Fruit fly (Drosophila melanogaster) whole organism, pupa: ENCODE results near the gene HP1D3csd.
A peak's percentile ranks its signal among the peaks of the same experiment; 100 is the strongest.

Experiments used
- CG10348 ChIP-seq: fragments of 200-800 bp; sonication (Bioruptor generic); IDR thresholded peaks from 2 replicates; pipeline ENCODE4 v1.3.6; 2022; ENCODE audit warnings: missing biosample characterization, missing genetic modification characterization
- CG12605 ChIP-seq: fragments of 200-800 bp; sonication (Bioruptor generic); IDR thresholded peaks from 2 replicates; pipeline ENCODE4 v1.3.6; 2022; ENCODE audit warnings: missing biosample characterization, missing genetic modification characterization
- CG13204 ChIP-seq: fragments of 200-800 bp; sonication (Bioruptor generic); optimal IDR thresholded peaks from 2 replicates; lab custom pipeline; 2018; ENCODE audit warnings: missing biosample characterization, mild to moderate bottlenecking, missing genetic modification characterization, moderate library complexity
- CG14655 ChIP-seq: fragments of 200-800 bp; sonication (Bioruptor generic); optimal IDR thresholded peaks from 3 replicates; lab custom pipeline; 2017; ENCODE audit warnings: mild to moderate bottlenecking, missing biosample characterization, missing genetic modification reagents, missing genetic modification characterization
- CG15710 ChIP-seq: fragments of 200-800 bp; sonication (Bioruptor generic); optimal IDR thresholded peaks from 2 replicates; lab custom pipeline; 2018; ENCODE audit warnings: missing biosample characterization, mild to moderate bottlenecking, missing genetic modification characterization, moderate library complexity
- CG17806 ChIP-seq: fragments of 200-800 bp; sonication (Bioruptor generic); optimal IDR thresholded peaks from 2 replicates; lab custom pipeline; 2018; ENCODE audit warnings: missing biosample characterization, mild to moderate bottlenecking, missing genetic modification characterization, moderate library complexity
- CG32121 ChIP-seq: fragments of 200-800 bp; sonication (Bioruptor generic); IDR thresholded peaks from 2 replicates; pipeline ENCODE4 v1.3.6; 2022; ENCODE audit warnings: missing biosample characterization, missing genetic modification characterization
- CG34367 ChIP-seq: fragments of 200-800 bp; sonication (Bioruptor generic); optimal IDR thresholded peaks from 2 replicates; lab custom pipeline; 2018; ENCODE audit warnings: missing biosample characterization, mild to moderate bottlenecking, missing genetic modification characterization
- CG4496 ChIP-seq: fragments of 200-800 bp; sonication (Bioruptor generic); IDR thresholded peaks from 3 replicates; pipeline ENCODE4 v1.3.6; 2022; ENCODE audit warnings: missing biosample characterization, missing genetic modification characterization
- CG8159 ChIP-seq: fragments of 200-800 bp; sonication (Bioruptor generic); optimal IDR thresholded peaks from 3 replicates; lab custom pipeline; 2018; ENCODE audit warnings: missing biosample characterization, mild to moderate bottlenecking, missing genetic modification characterization, moderate library complexity
- CG8301 ChIP-seq: fragments of 200-800 bp; sonication (Bioruptor generic); optimal IDR thresholded peaks from 2 replicates; lab custom pipeline; 2018; ENCODE audit warnings: missing biosample characterization, mild to moderate bottlenecking, missing genetic modification characterization
- CG9948 ChIP-seq: fragments of 200-800 bp; sonication (Bioruptor generic); optimal IDR thresholded peaks from 2 replicates; lab custom pipeline; 2018; ENCODE audit warnings: missing biosample characterization, mild to moderate bottlenecking, missing genetic modification characterization, moderate library complexity
- D1 ChIP-seq: fragments of 200-800 bp; sonication (Bioruptor generic); optimal IDR thresholded peaks from 2 replicates; lab custom pipeline; 2018; ENCODE audit warnings: missing biosample characterization, mild to moderate bottlenecking, missing genetic modification characterization, moderate library complexity
- EcR ChIP-seq: fragments of 200-800 bp; sonication (Bioruptor generic); optimal IDR thresholded peaks from 3 replicates; lab custom pipeline; 2019; ENCODE audit warnings: missing biosample characterization, missing genetic modification characterization, mild to moderate bottlenecking, moderate library complexity, missing genetic modification reagents
- Ets98B ChIP-seq: fragments of 200-800 bp; sonication (Bioruptor generic); IDR thresholded peaks from 2 replicates; pipeline ENCODE4 v1.3.6; 2022; ENCODE audit warnings: missing biosample characterization, missing genetic modification characterization
- Pif1A ChIP-seq: fragments of 200-800 bp; sonication (Bioruptor generic); optimal IDR thresholded peaks from 3 replicates; lab custom pipeline; 2016; ENCODE audit warnings: missing biosample characterization, missing genetic modification characterization
- Pif1B ChIP-seq: fragments of 200-800 bp; sonication (Bioruptor generic); optimal IDR thresholded peaks from 3 replicates; lab custom pipeline; 2016; ENCODE audit warnings: missing biosample characterization, missing genetic modification characterization
- Snoo ChIP-seq: fragments of 200-800 bp; sonication (Bioruptor generic); optimal IDR thresholded peaks from 3 replicates; lab custom pipeline; 2017; ENCODE audit warnings: missing biosample characterization, mild to moderate bottlenecking, missing genetic modification characterization, inconsistent platforms
- fd96Ca ChIP-seq: fragments of 200-800 bp; sonication (Bioruptor generic); IDR thresholded peaks from 3 replicates; pipeline ENCODE4 v1.3.6; 2022; ENCODE audit warnings: missing biosample characterization, missing genetic modification characterization
- gl ChIP-seq: fragments of 200-800 bp; sonication (Bioruptor generic); optimal IDR thresholded peaks from 2 replicates; lab custom pipeline; 2018; ENCODE audit warnings: missing biosample characterization, mild to moderate bottlenecking, missing genetic modification characterization
- rn ChIP-seq: fragments of 200-800 bp; sonication (Bioruptor generic); IDR thresholded peaks from 2 replicates; pipeline ENCODE4 v1.3.6; 2022; ENCODE audit warnings: missing biosample characterization, missing genetic modification characterization

The HP1D3csd gene

dm6 chrX:19155922-19156437 is 34.0 kb upstream of the HP1D3csd start:
- peak; percentile 79 for TF ChIP-seq CG12605
- peak; percentile 60 for TF ChIP-seq rn
- no peak for TF ChIP-seq CG10348 (GFP tag; lab: Robert Waterston, UW)
- TF ChIP-seq CG9948 (tag; lab: Kevin White, UChicago): peak; percentile 89
- peak; percentile 69 for TF ChIP-seq D1 (tag; lab: Kevin White, UChicago)
- TF ChIP-seq fd96Ca (GFP tag; lab: Robert Waterston, UW): peak; percentile 66; the same call in 1 of the 3 replicates
- TF ChIP-seq CG17806 (tag; lab: Kevin White, UChicago): peak; percentile 90
- TF ChIP-seq Pif1B (GFP tag; lab: Kevin White, UChicago): peak; percentile 77
- peak; percentile 71 for TF ChIP-seq EcR (GFP tag; lab: Kevin White, UChicago)
- peak; percentile 92 for TF ChIP-seq CG8159 (tag; lab: Kevin White, UChicago)
- peak; percentile 88 for TF ChIP-seq CG34367 (tag; lab: Kevin White, UChicago)
- peak; percentile 79 for TF ChIP-seq CG8301 (tag; lab: Kevin White, UChicago)
- peak; percentile 82 for TF ChIP-seq Snoo
- TF ChIP-seq Pif1A (GFP tag; lab: Kevin White, UChicago): peak; percentile 79
- peak; percentile 71 for TF ChIP-seq Ets98B (GFP tag; lab: Robert Waterston, UW)
- peak; percentile 87 for TF ChIP-seq CG4496 (GFP tag; lab: Robert Waterston, UW)
- peak; percentile 85 for TF ChIP-seq CG14655 (GFP tag; lab: Kevin White, UChicago)
- TF ChIP-seq CG13204 (GFP tag; lab: Kevin White, UChicago): peak; percentile 75
- TF ChIP-seq CG15710 (tag; lab: Kevin White, UChicago): peak; percentile 92
- TF ChIP-seq gl (tag; lab: Kevin White, UChicago): peak; percentile 75
- peak; percentile 79 for TF ChIP-seq CG32121 (GFP tag; lab: Robert Waterston, UW)
- TF ChIP-seq, all 21 proteins: peak for 20

- TF ChIP-seq CG8301 (tag; lab: Kevin White, UChicago) (no peak), rn (no peak), CG32121 (GFP tag; lab: Robert Waterston, UW) (no peak), EcR (GFP tag; lab: Kevin White, UChicago) (no peak), CG15710 (tag; lab: Kevin White, UChicago) (no peak), Snoo (no peak), CG13204 (GFP tag; lab: Kevin White, UChicago) (no peak), D1 (tag; lab: Kevin White, UChicago) (no peak)
These were observed 32.5 kb upstream of the HP1D3csd start for dm6 chrX:19157471-19157870.

- peak; percentile 19 for TF ChIP-seq CG9948 (tag; lab: Kevin White, UChicago)
- TF ChIP-seq fd96Ca (GFP tag; lab: Robert Waterston, UW): no peak
- TF ChIP-seq CG12605: no peak
- TF ChIP-seq CG13204 (GFP tag; lab: Kevin White, UChicago): no peak
- TF ChIP-seq CG15710 (tag; lab: Kevin White, UChicago): peak; percentile 20
- no peak for TF ChIP-seq CG17806 (tag; lab: Kevin White, UChicago)
- TF ChIP-seq Pif1B (GFP tag; lab: Kevin White, UChicago): no peak
- no peak for TF ChIP-seq gl (tag; lab: Kevin White, UChicago)
- no peak for TF ChIP-seq CG32121 (GFP tag; lab: Robert Waterston, UW)
- TF ChIP-seq CG8301 (tag; lab: Kevin White, UChicago): no peak
- TF ChIP-seq CG34367 (tag; lab: Kevin White, UChicago): no peak
- peak; percentile 50 for TF ChIP-seq CG14655 (GFP tag; lab: Kevin White, UChicago)
- no peak for TF ChIP-seq CG4496 (GFP tag; lab: Robert Waterston, UW)
- no peak for TF ChIP-seq D1 (tag; lab: Kevin White, UChicago)
- no peak for TF ChIP-seq Snoo
- no peak for TF ChIP-seq Pif1A (GFP tag; lab: Kevin White, UChicago)
- no peak for TF ChIP-seq CG10348 (GFP tag; lab: Robert Waterston, UW)
- TF ChIP-seq rn: no peak
- TF ChIP-seq Ets98B (GFP tag; lab: Robert Waterston, UW): no peak
- peak; percentile 60 for TF ChIP-seq CG8159 (tag; lab: Kevin White, UChicago)
- TF ChIP-seq EcR (GFP tag; lab: Kevin White, UChicago): no peak
These were observed 31.3 kb upstream of the HP1D3csd start for dm6 chrX:19158519-19159289.

- TF ChIP-seq Pif1B (GFP tag; lab: Kevin White, UChicago): peak; percentile 53
- TF ChIP-seq gl (tag; lab: Kevin White, UChicago): no peak
- no peak for TF ChIP-seq fd96Ca (GFP tag; lab: Robert Waterston, UW)
- TF ChIP-seq CG10348 (GFP tag; lab: Robert Waterston, UW): no peak
- TF ChIP-seq EcR (GFP tag; lab: Kevin White, UChicago): no peak
- TF ChIP-seq CG17806 (tag; lab: Kevin White, UChicago): peak; percentile 66
- peak; percentile 31 for TF ChIP-seq D1 (tag; lab: Kevin White, UChicago)
- TF ChIP-seq Snoo: peak; percentile 80
- TF ChIP-seq CG32121 (GFP tag; lab: Robert Waterston, UW): no peak; the same call in 1 of the 2 replicates
- peak; percentile 85 for TF ChIP-seq CG34367 (tag; lab: Kevin White, UChicago)
- no peak for TF ChIP-seq Pif1A (GFP tag; lab: Kevin White, UChicago)
- peak; percentile 42 for TF ChIP-seq CG8301 (tag; lab: Kevin White, UChicago)
- TF ChIP-seq CG13204 (GFP tag; lab: Kevin White, UChicago): no peak
- no peak for TF ChIP-seq CG12605
- peak; percentile 84 for TF ChIP-seq CG9948 (tag; lab: Kevin White, UChicago)
- TF ChIP-seq CG15710 (tag; lab: Kevin White, UChicago): peak; percentile 84
- peak; percentile 69 for TF ChIP-seq CG14655 (GFP tag; lab: Kevin White, UChicago)
- TF ChIP-seq Ets98B (GFP tag; lab: Robert Waterston, UW): peak; percentile 21
- peak; percentile 80 for TF ChIP-seq CG8159 (tag; lab: Kevin White, UChicago)
- no peak; the same call in 2 of the 3 replicates for TF ChIP-seq CG4496 (GFP tag; lab: Robert Waterston, UW)
These were observed 30.1 kb upstream of the HP1D3csd start for dm6 chrX:19159942-19160341.
